Worm (Caenorhabditis elegans): ENCODE data around the gene ZK930.7.

ZK930.7 gene

DNA sequence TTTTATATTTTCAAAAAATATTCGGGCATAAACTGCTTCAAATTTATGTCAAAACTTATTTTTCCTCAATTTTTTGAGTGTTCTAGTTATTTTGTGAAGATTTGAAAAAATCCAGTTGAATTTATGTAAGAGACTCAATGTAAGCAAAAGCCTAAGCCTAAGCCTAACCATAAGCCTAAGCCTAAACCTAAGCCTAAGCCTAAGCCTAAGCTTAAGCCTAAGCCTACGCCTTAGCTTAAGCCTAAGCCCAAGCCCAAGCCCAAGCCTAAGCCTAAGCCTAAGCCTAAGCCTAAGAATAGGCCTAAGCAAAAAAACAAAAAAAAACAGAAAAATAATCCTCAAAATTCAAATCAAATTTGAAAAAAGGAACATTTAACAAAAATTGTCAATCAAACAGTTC lies 15.7 kb downstream of the ZK930.7 start:
- TF ChIP-seq dao-5 (tag; optimal IDR thresholded peaks at IDR 0.05) = no peak
- no peak for TF ChIP-seq W03F9.2 (tag; optimal IDR thresholded peaks at IDR 0.05)
- TF ChIP-seq him-1 (tag; optimal IDR thresholded peaks at IDR 0.05) = no peak

DNA sequence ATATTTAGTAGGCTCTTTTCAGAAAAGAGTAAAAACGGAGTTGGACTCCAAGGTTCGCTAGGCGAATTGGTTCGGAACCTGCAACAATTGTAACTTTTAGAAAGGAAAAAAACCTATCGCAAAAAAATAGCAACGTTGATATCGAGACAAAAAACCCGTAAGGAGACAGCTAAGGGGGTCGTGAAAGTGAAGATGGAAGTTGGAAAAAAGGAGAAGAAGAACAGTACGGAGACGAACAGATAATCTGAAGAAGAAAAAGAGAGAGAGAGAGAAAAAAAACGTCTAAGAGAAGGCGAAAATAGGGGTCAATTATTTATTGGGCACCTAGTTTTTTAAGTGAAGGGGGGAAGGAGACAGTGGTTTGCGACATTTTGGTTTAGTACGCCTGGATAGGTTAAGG lies 20.9 kb downstream of the ZK930.7 start, which contains the start of gene lin-29:
lin-29 (minus strand) TSS at position 78 of the 400 bp plus-strand sequence.
- TF ChIP-seq W03F9.2 (tag; optimal IDR thresholded peaks at IDR 0.05) = no peak
- no peak for TF ChIP-seq him-1 (tag; optimal IDR thresholded peaks at IDR 0.05)

ce11 chrII:11936393-11936792 lies 22.0 kb downstream of the ZK930.7 start:
- TF ChIP-seq W03F9.2 (tag; optimal IDR thresholded peaks at IDR 0.05) = no peak
- no peak for TF ChIP-seq him-1 (tag; optimal IDR thresholded peaks at IDR 0.05)
- TF ChIP-seq dao-5 (tag; optimal IDR thresholded peaks at IDR 0.05) = no peak

DNA sequence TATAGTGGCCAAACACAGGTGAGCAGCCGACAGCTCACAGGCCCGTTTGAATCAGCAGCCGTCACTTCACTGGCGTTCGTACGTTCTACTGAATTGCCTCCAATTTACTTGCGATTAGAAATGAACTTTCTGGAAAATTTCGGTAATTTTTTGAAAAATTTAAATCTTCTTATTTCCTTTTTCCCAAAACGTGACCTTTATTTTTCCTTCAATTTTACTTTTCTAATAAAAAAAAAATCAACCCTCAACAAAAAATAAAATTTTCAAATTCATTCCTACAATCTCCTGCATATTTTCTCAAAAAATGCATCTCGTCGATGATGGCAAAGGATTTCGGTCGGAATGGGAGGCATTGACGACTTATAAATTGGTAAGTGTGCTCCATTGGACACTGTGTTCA lies 34.1 kb downstream of the ZK930.7 start, which contains the start of gene W03C9.8:
W03C9.8 (plus strand) TSS at position 301 of the 400 bp plus-strand sequence.
- no peak for TF ChIP-seq him-1 (tag; optimal IDR thresholded peaks at IDR 0.05)
- TF ChIP-seq dao-5 (tag; optimal IDR thresholded peaks at IDR 0.05) = no peak
- TF ChIP-seq W03F9.2 (tag; optimal IDR thresholded peaks at IDR 0.05) = no peak

DNA sequence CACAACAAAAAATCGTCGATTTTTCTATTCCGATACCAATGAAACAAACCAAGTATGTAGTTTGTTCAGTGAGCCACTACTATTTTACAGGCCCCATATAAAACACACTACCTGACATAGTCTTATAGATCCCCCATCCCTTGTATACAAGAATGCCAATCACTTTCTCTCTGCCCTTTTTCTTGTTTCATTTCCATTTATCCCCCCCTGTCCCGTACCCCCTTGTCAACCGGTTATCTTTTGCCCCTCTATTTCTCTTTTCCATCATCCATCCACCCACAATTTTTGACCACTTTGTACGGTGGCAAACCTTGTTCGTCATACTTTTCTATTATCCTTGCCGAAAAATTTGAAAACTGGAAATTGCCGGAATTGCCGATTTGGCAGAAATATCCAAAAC lies 38.6 kb downstream of the ZK930.7 start:
- TF ChIP-seq dao-5 (tag; optimal IDR thresholded peaks at IDR 0.05) (no peak), him-1 (tag; optimal IDR thresholded peaks at IDR 0.05) (no peak), W03F9.2 (tag; optimal IDR thresholded peaks at IDR 0.05) (no peak)

DNA sequence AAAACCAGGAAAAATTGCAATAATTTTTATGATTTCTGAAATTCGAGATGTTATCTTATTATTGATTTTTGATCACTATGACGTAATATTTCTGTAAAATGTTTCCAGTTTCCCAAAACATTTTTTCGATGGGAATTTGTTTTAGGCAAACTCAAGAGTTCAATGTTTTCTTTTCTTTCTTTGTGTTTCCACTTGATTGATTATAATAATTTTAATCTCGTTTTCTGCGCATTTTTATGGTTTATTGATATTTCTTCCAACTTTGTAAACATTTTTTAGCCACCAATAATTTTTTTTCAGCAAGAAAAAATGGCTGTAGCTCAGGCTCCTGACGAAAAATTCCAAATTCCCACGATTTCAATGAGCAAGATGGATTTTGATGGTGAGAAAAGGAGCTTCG lies 39.8 kb downstream of the ZK930.7 start, which contains the start of gene W03C9.6:
W03C9.6 (plus strand) TSS at position 301 of the 400 bp plus-strand sequence.
- TF ChIP-seq him-1 (tag; optimal IDR thresholded peaks at IDR 0.05) = no peak
- no peak for TF ChIP-seq dao-5 (tag; optimal IDR thresholded peaks at IDR 0.05)
- TF ChIP-seq W03F9.2 (tag; optimal IDR thresholded peaks at IDR 0.05) = no peak

ce11 chrII:11954811-11955210 lies 40.4 kb downstream of the ZK930.7 start:
- TF ChIP-seq W03F9.2 (tag; optimal IDR thresholded peaks at IDR 0.05) (no peak), him-1 (tag; optimal IDR thresholded peaks at IDR 0.05) (no peak), dao-5 (tag; optimal IDR thresholded peaks at IDR 0.05) (no peak)

- no peak for TF ChIP-seq W03F9.2 (tag; optimal IDR thresholded peaks at IDR 0.05)
These were observed 44.6 kb downstream of the ZK930.7 start for ce11 chrII:11958793-11959574.

DNA sequence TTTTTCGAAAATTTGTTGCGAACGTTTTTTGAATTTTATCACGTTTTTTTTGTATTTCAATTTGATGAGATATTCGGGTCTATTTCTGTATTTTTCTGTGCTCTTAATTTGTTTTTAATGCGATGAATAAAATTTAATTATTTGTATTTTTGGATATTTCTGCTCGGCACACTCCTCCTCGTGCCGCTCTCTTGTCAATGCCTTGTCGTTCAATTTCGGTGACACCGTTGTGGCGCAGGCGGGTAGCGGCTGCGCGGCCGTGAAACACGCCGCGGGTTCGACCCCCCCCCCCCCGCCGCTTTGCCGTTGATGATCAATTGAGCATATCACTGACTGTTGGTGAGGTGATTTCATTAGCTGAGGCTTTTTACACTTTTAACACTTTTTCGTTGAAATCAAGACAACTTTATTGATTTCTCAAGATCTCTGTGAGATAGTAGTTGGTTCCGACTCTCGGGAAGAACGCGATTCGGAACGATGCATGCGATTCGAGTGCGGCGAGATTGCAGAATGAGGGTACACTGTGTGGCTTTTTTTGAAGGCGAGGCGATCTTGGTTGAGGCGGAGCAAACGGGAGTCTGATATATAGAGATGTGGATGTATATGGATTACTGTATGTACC lies 46.3 kb downstream of the ZK930.7 start:
- TF ChIP-seq dao-5 (tag; optimal IDR thresholded peaks at IDR 0.05) (peak; percentile 96), W03F9.2 (tag; optimal IDR thresholded peaks at IDR 0.05) (peak; percentile 31), him-1 (tag; optimal IDR thresholded peaks at IDR 0.05) (peak; percentile 82)

DNA sequence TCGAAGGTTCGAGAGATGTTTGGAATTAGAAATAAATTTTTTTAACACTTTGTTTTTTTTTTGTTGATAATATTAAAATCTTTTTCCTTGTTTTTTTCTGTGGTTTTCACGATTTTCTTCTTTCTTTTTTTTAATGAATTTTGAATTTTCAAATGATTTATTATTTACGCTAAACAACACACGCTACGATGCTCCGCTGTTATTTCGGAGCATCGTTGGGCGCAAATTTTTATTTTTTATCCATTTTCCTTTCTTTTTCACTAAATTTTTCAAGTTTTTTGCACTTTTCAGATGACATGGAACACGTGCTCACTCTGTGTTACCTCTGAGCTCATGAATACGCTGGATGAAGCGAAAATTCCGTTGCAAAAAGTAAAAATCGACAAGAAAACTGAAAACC lies 47.7 kb downstream of the ZK930.7 start, which contains the start of the genes W03C9.1 and W03C9.2:
W03C9.1 (minus strand) TSS at position 46 of the 400 bp plus-strand sequence.
W03C9.2 (plus strand) TSS at position 286 of the 400 bp plus-strand sequence.
- no peak for TF ChIP-seq dao-5 (tag; optimal IDR thresholded peaks at IDR 0.05)
- no peak for TF ChIP-seq W03F9.2 (tag; optimal IDR thresholded peaks at IDR 0.05)
- no peak for TF ChIP-seq him-1 (tag; optimal IDR thresholded peaks at IDR 0.05)

- TF ChIP-seq dao-5 (tag; optimal IDR thresholded peaks at IDR 0.05) (no peak), him-1 (tag; optimal IDR thresholded peaks at IDR 0.05) (no peak), W03F9.2 (tag; optimal IDR thresholded peaks at IDR 0.05) (no peak)
These were observed 48.8 kb downstream of the ZK930.7 start for ce11 chrII:11963132-11963630.

- TF ChIP-seq W03F9.2 (tag; optimal IDR thresholded peaks at IDR 0.05) = no peak
- TF ChIP-seq dao-5 (tag; optimal IDR thresholded peaks at IDR 0.05) = no peak
- no peak for TF ChIP-seq him-1 (tag; optimal IDR thresholded peaks at IDR 0.05)
These were observed 50.4 kb downstream of the ZK930.7 start for ce11 chrII:11964847-11965246.
